Fruit fly (Drosophila melanogaster) whole organism, embryonic: ENCODE measurements around the gene CG5639.

ENCODE experiments used
- Atf-2 ChIP-seq: fragments of 200-800 bp; sonication (Bioruptor generic); optimal IDR thresholded peaks from 2 replicates; lab custom pipeline; 2016; ENCODE audit warnings: missing biosample characterization, missing genetic modification characterization
- Bgb ChIP-seq: fragments of 200-800 bp; sonication (Bioruptor generic); IDR thresholded peaks from 2 replicates; pipeline ENCODE4 v1.3.6; 2022; ENCODE audit warnings: missing biosample characterization, missing genetic modification characterization; ENCODE audit not compliant: partially characterized antibody
- CG11085 ChIP-seq: fragments of 200-800 bp; sonication (Bioruptor generic); IDR thresholded peaks from 2 replicates; pipeline ENCODE4 v1.3.6; 2022; ENCODE audit warnings: missing biosample characterization, missing genetic modification characterization
- CG11695 ChIP-seq: fragments of 200-800 bp; sonication (Bioruptor generic); IDR thresholded peaks from 3 replicates; pipeline ENCODE4 v1.3.6; 2022; ENCODE audit warnings: missing biosample characterization, missing genetic modification characterization
- CG12104 ChIP-seq: fragments of 200-800 bp; sonication (Bioruptor generic); optimal IDR thresholded peaks from 3 replicates; lab custom pipeline; 2016; ENCODE audit warnings: missing biosample characterization, missing genetic modification characterization
- CG12744 ChIP-seq: fragments of 200-800 bp; sonication (Bioruptor generic); optimal IDR thresholded peaks from 2 replicates; lab custom pipeline; 2016; ENCODE audit warnings: missing biosample characterization, missing genetic modification characterization
- CG13894 ChIP-seq: fragments of 200-800 bp; sonication (Bioruptor generic); optimal IDR thresholded peaks from 3 replicates; lab custom pipeline; 2018; ENCODE audit warnings: missing biosample characterization, mild to moderate bottlenecking, missing genetic modification characterization, moderate library complexity
- CG14441 ChIP-seq: fragments of 200-800 bp; sonication (Bioruptor generic); IDR thresholded peaks from 2 replicates; pipeline ENCODE4 v1.3.6; 2022; ENCODE audit warnings: missing biosample characterization, missing genetic modification characterization
- CG15011 ChIP-seq: fragments of 200-800 bp; sonication (Bioruptor generic); optimal IDR thresholded peaks from 3 replicates; lab custom pipeline; 2018; ENCODE audit warnings: missing biosample characterization, mild to moderate bottlenecking, missing genetic modification characterization
- CG17186 ChIP-seq: fragments of 200-800 bp; sonication (Bioruptor generic); optimal IDR thresholded peaks from 3 replicates; lab custom pipeline; 2017; ENCODE audit warnings: missing biosample characterization, missing genetic modification reagents, missing genetic modification characterization
- CG2116 ChIP-seq: fragments of 200-800 bp; sonication (Bioruptor generic); optimal IDR thresholded peaks from 3 replicates; lab custom pipeline; 2018; ENCODE audit warnings: missing biosample characterization, mild to moderate bottlenecking, missing genetic modification characterization
- CG2129 ChIP-seq: fragments of 200-800 bp; sonication (Bioruptor generic); IDR thresholded peaks from 2 replicates; pipeline ENCODE4 v1.3.6; 2022; ENCODE audit warnings: missing biosample characterization, missing genetic modification characterization; ENCODE audit not compliant: partially characterized antibody
- CG2202 ChIP-seq: fragments of 200-800 bp; sonication (Bioruptor generic); optimal IDR thresholded peaks from 2 replicates; lab custom pipeline; 2018; ENCODE audit warnings: missing biosample characterization, mild to moderate bottlenecking, missing genetic modification characterization
- CG32767 ChIP-seq: fragments of 200-800 bp; sonication (Bioruptor generic); IDR thresholded peaks from 2 replicates; pipeline ENCODE4 v1.3.6; 2022; ENCODE audit warnings: missing biosample characterization, missing genetic modification characterization
- CG3281 ChIP-seq: fragments of 200-800 bp; sonication (Bioruptor generic); optimal IDR thresholded peaks from 3 replicates; lab custom pipeline; 2017; ENCODE audit warnings: missing biosample characterization, mild to moderate bottlenecking, missing genetic modification characterization
- CG33557 ChIP-seq: fragments of 200-800 bp; sonication (Bioruptor generic); optimal IDR thresholded peaks from 2 replicates; lab custom pipeline; 2019; ENCODE audit warnings: missing biosample characterization, mild to moderate bottlenecking, missing genetic modification characterization, moderate library complexity
- CG3838 ChIP-seq: fragments of 200-800 bp; sonication (Bioruptor generic); optimal IDR thresholded peaks from 3 replicates; lab custom pipeline; 2016; ENCODE audit warnings: missing biosample characterization, missing genetic modification characterization
- CG4404 ChIP-seq: fragments of 200-800 bp; sonication (Bioruptor generic); IDR thresholded peaks from 2 replicates; pipeline ENCODE4 v1.3.6; 2022; ENCODE audit warnings: missing biosample characterization, missing genetic modification characterization
- CG4820 ChIP-seq: fragments of 200-800 bp; sonication (Bioruptor generic); optimal IDR thresholded peaks from 3 replicates; lab custom pipeline; 2016; ENCODE audit warnings: missing biosample characterization, missing genetic modification characterization
- CG6654 ChIP-seq: fragments of 200-800 bp; sonication (Bioruptor generic); optimal IDR thresholded peaks from 2 replicates; lab custom pipeline; 2017; ENCODE audit warnings: missing biosample characterization, mild to moderate bottlenecking, missing genetic modification characterization
- CG7271 ChIP-seq: fragments of 200-800 bp; sonication (Bioruptor generic); optimal IDR thresholded peaks from 2 replicates; lab custom pipeline; 2018; ENCODE audit warnings: missing biosample characterization, mild to moderate bottlenecking, missing genetic modification characterization, moderate library complexity
- CG7372 ChIP-seq: fragments of 200-800 bp; sonication (Bioruptor generic); IDR thresholded peaks from 2 replicates; pipeline ENCODE4 v1.3.6; 2022; ENCODE audit warnings: missing biosample characterization, missing genetic modification characterization
- CG8359 ChIP-seq: fragments of 200-800 bp; sonication (Bioruptor generic); optimal IDR thresholded peaks from 2 replicates; lab custom pipeline; 2017; ENCODE audit warnings: missing biosample characterization, mild to moderate bottlenecking, missing genetic modification characterization, borderline replicate concordance
- CG8944 ChIP-seq: fragments of 200-800 bp; sonication (Bioruptor generic); optimal IDR thresholded peaks from 3 replicates; lab custom pipeline; 2016; ENCODE audit warnings: missing biosample characterization, missing genetic modification characterization
- CG9437 ChIP-seq: fragments of 200-800 bp; sonication (Bioruptor generic); optimal IDR thresholded peaks from 2 replicates; lab custom pipeline; 2018; ENCODE audit warnings: missing biosample characterization, mild to moderate bottlenecking, missing genetic modification characterization
- CG9797 ChIP-seq: fragments of 200-800 bp; sonication (Bioruptor generic); optimal IDR thresholded peaks from 3 replicates; lab custom pipeline; 2018; ENCODE audit warnings: missing biosample characterization, mild to moderate bottlenecking, missing genetic modification characterization
- Deaf1 ChIP-seq: fragments of 200-800 bp; optimal IDR thresholded peaks from 3 replicates; lab custom pipeline; 2019; ENCODE audit warnings: missing biosample characterization, mild to moderate bottlenecking, missing genetic modification characterization, moderate library complexity
- Fer2 ChIP-seq: fragments of 200-800 bp; sonication (Bioruptor generic); optimal IDR thresholded peaks from 2 replicates; lab custom pipeline; 2018; ENCODE audit warnings: missing biosample characterization, mild to moderate bottlenecking, missing genetic modification characterization, moderate library complexity
- H15 ChIP-seq: fragments of 200-800 bp; sonication (Bioruptor generic); IDR thresholded peaks from 3 replicates; pipeline ENCODE4 v1.3.6; 2022; ENCODE audit warnings: missing biosample characterization, missing genetic modification characterization
- Hand ChIP-seq: fragments of 200-800 bp; sonication (Bioruptor generic); optimal IDR thresholded peaks from 2 replicates; lab custom pipeline; 2017; ENCODE audit warnings: mild to moderate bottlenecking, missing biosample characterization, missing genetic modification reagents, missing genetic modification characterization
- Hr78 ChIP-seq, 2 experiments: fragments of 200-800 bp in 1 of 2; fragments of >200 bp in 1 of 2; sonication (Bioruptor generic) in 1 of 2; optimal IDR thresholded peaks; 2 replicates each; lab custom pipeline; 2017 to 2019; ENCODE audit warnings: missing biosample characterization in 2 of 2, missing genetic modification characterization in 2 of 2, mild to moderate bottlenecking in 1 of 2, moderate library complexity in 1 of 2
- Hsf ChIP-seq: fragments of 200-800 bp; sonication (Bioruptor generic); optimal IDR thresholded peaks from 3 replicates; lab custom pipeline; 2016; ENCODE audit warnings: missing biosample characterization, missing genetic modification characterization
- Lpt ChIP-seq: fragments of >200 bp; optimal IDR thresholded peaks from 2 replicates; lab custom pipeline; 2018; ENCODE audit warnings: missing biosample characterization, missing genetic modification characterization
- Mad ChIP-seq: fragments of 200-800 bp; sonication (Bioruptor generic); optimal IDR thresholded peaks from 2 replicates; lab custom pipeline; 2016; ENCODE audit warnings: missing biosample characterization, missing genetic modification characterization
- Optix ChIP-seq: fragments of 200-800 bp; sonication (Bioruptor generic); IDR thresholded peaks from 3 replicates; pipeline ENCODE4 v1.3.6; 2022; ENCODE audit warnings: missing biosample characterization, missing genetic modification characterization
- Taf1 ChIP-seq: fragments of 200-800 bp; sonication (Bioruptor generic); IDR thresholded peaks from 2 replicates; pipeline ENCODE4 v1.3.6; 2022; ENCODE audit warnings: missing biosample characterization, missing genetic modification characterization
- abd-A ChIP-seq: fragments of 200-800 bp; sonication (Bioruptor generic); optimal IDR thresholded peaks from 3 replicates; lab custom pipeline; 2019; ENCODE audit warnings: missing biosample characterization, mild to moderate bottlenecking, missing genetic modification characterization, moderate library complexity
- cwo ChIP-seq: fragments of 200-800 bp; sonication (Bioruptor generic); optimal IDR thresholded peaks from 3 replicates; lab custom pipeline; 2017; ENCODE audit warnings: missing biosample characterization, missing genetic modification characterization, mild to moderate bottlenecking, moderate library complexity, missing genetic modification reagents
- dmrt99B ChIP-seq: fragments of 200-800 bp; sonication (Bioruptor generic); optimal IDR thresholded peaks from 2 replicates; lab custom pipeline; 2018; ENCODE audit warnings: missing biosample characterization, mild to moderate bottlenecking, missing genetic modification characterization, moderate library complexity
- fu2 ChIP-seq: fragments of 200-800 bp; sonication (Bioruptor generic); optimal IDR thresholded peaks from 2 replicates; lab custom pipeline; 2016; ENCODE audit warnings: missing biosample characterization, missing genetic modification characterization
- hkb ChIP-seq, 2 experiments: fragments of 200-800 bp in 1 of 2; fragments of >200 bp in 1 of 2; sonication (Bioruptor generic) in 1 of 2; IDR thresholded peaks in 1 of 2; optimal IDR thresholded peaks in 1 of 2; 2 replicates each; pipeline versions ENCODE4 v1.3.6 to Lab custom; 2017 to 2022; ENCODE audit warnings: missing biosample characterization in 1 of 2, missing genetic modification characterization in 1 of 2
- lmd ChIP-seq: fragments of 200-800 bp; sonication (Bioruptor generic); IDR thresholded peaks from 2 replicates; pipeline ENCODE4 v1.3.6; 2022; ENCODE audit warnings: missing biosample characterization, missing genetic modification characterization
- pita ChIP-seq: fragments of 200-800 bp; sonication (Bioruptor generic); optimal IDR thresholded peaks from 2 replicates; lab custom pipeline; 2017; ENCODE audit warnings: missing biosample characterization, mild to moderate bottlenecking, missing genetic modification characterization
- ranshi ChIP-seq: fragments of 200-800 bp; sonication (Bioruptor generic); IDR thresholded peaks from 2 replicates; pipeline ENCODE4 v1.3.6; 2022; ENCODE audit warnings: missing biosample characterization, missing genetic modification characterization
- sd ChIP-seq: fragments of 200-800 bp; sonication (Bioruptor generic); optimal IDR thresholded peaks from 3 replicates; lab custom pipeline; 2018; ENCODE audit warnings: missing biosample characterization, mild to moderate bottlenecking, missing genetic modification characterization, moderate library complexity
- shn ChIP-seq: fragments of 200-800 bp; sonication (Bioruptor generic); optimal IDR thresholded peaks from 3 replicates; lab custom pipeline; 2016; ENCODE audit warnings: missing biosample characterization, missing genetic modification characterization
- so ChIP-seq: fragments of 200-800 bp; sonication (Bioruptor generic); IDR thresholded peaks from 3 replicates; pipeline ENCODE4 v1.3.6; 2022; ENCODE audit warnings: missing biosample characterization, missing genetic modification characterization
- tll ChIP-seq, 2 experiments: fragments of 200-800 bp in 1 of 2; fragments of >200 bp in 1 of 2; sonication (Bioruptor generic) in 1 of 2; optimal IDR thresholded peaks; 2 replicates each; lab custom pipeline; 2017 to 2019; ENCODE audit warnings: missing biosample characterization in 2 of 2, missing genetic modification characterization in 2 of 2, mild to moderate bottlenecking in 1 of 2, moderate library complexity in 1 of 2
- z ChIP-seq: fragments of 200-800 bp; sonication (Bioruptor generic); IDR thresholded peaks from 3 replicates; pipeline ENCODE4 v1.3.6; 2022; ENCODE audit warnings: missing biosample characterization, missing genetic modification characterization

The CG5639 gene

dm6 chr3R:27604636-27605443, 8.9 kb upstream of the CG5639 start (continued):
- TF ChIP-seq CG14441 (GFP tag; lab: Robert Waterston, UW) (no peak), CG32767 (GFP tag; lab: Robert Waterston, UW) (no peak), pita (GFP tag; lab: Kevin White, UChicago) (no peak), lmd (GFP tag; lab: Robert Waterston, UW) (peak; percentile 28; the same call in 1 of the 2 replicates), fu2 (no peak), CG3838 (no peak), Taf1 (no peak), z (no peak), ranshi (no peak), CG33557 (GFP tag; lab: Kevin White, UChicago) (no peak), Hand (GFP tag; lab: Kevin White, UChicago) (no peak), Fer2 (tag; lab: Kevin White, UChicago) (no peak), CG2129 (GFP tag; lab: Robert Waterston, UW) (no peak), dmrt99B (peak; percentile 49), CG7271 (tag; lab: Kevin White, UChicago) (no peak), Hr78 (GFP tag; optimal IDR thresholded peaks at IDR 0.05; lab: Kevin White, UChicago) (no peak), shn (GFP tag; lab: Kevin White, UChicago) (peak; percentile 2), CG9797 (no peak), abd-A (no peak), CG12104 (GFP tag; lab: Kevin White, UChicago) (no peak), CG7372 (no peak), H15 (GFP tag; lab: Robert Waterston, UW) (no peak), Lpt (GFP tag; lab: Kevin White, UChicago) (no peak), CG6654 (GFP tag; lab: Kevin White, UChicago) (peak; percentile 12), CG11695 (GFP tag; lab: Robert Waterston, UW) (0 out of 3 replicates have a peak, but pooled peaks have one; percentile 17), CG4820 (GFP tag; lab: Kevin White, UChicago) (no peak), Atf-2 (no peak), sd (tag; lab: Kevin White, UChicago) (no peak), Bgb (no peak), CG2202 (no peak), CG11085 (GFP tag; lab: Robert Waterston, UW) (no peak), CG8359 (GFP tag; lab: Kevin White, UChicago) (no peak), Hsf (GFP tag; lab: Kevin White, UChicago) (peak; percentile 47), hkb (optimal IDR thresholded peaks at IDR 0.05; lab: Kevin White, UChicago) (no peak), hkb (GFP tag; IDR thresholded peaks at IDR 0.05; lab: Robert Waterston, UW) (no peak), CG2116 (no peak), CG9437 (GFP tag; lab: Kevin White, UChicago) (peak; percentile 38), cwo (GFP tag; lab: Kevin White, UChicago) (peak; percentile 7), CG8944 (GFP tag; lab: Kevin White, UChicago) (no peak), CG17186 (GFP tag; lab: Kevin White, UChicago) (no peak), Deaf1 (no peak), tll (GFP tag; optimal IDR thresholded peaks at IDR 0.05; lab: Kevin White, UChicago) (no peak), so (GFP tag; lab: Robert Waterston, UW) (peak; percentile 45; the same call in 1 of the 3 replicates), Mad (GFP tag; lab: Kevin White, UChicago) (no peak), CG3281 (GFP tag; lab: Kevin White, UChicago) (peak; percentile 1), CG4404 (no peak), CG13894 (tag; lab: Kevin White, UChicago) (no peak), Optix (GFP tag; lab: Robert Waterston, UW) (no peak), CG12744 (GFP tag; lab: Kevin White, UChicago) (no peak), CG15011 (GFP tag; lab: Kevin White, UChicago) (no peak)
